Worm (Caenorhabditis elegans) whole organism, L4/young adult: ENCODE data around the gene R02F2.7.

ENCODE experiments used
- W03F9.2 ChIP-seq: fragments of 150-350 bp; optimal IDR thresholded peaks from 2 replicates; lab custom pipeline; 2014; ENCODE audit warnings: missing biosample characterization, missing genetic modification characterization
- dao-5 ChIP-seq: sonication (generic microtip); optimal IDR thresholded peaks from 2 replicates; lab custom pipeline; 2016; ENCODE audit warnings: missing genotype, missing genetic modification characterization, moderate library complexity, missing compliant biosample characterization
- him-1 ChIP-seq: sonication (generic microtip); optimal IDR thresholded peaks from 2 replicates; lab custom pipeline; 2016; ENCODE audit warnings: missing genotype, missing genetic modification reagents, missing genetic modification characterization, missing compliant biosample characterization

DNA sequence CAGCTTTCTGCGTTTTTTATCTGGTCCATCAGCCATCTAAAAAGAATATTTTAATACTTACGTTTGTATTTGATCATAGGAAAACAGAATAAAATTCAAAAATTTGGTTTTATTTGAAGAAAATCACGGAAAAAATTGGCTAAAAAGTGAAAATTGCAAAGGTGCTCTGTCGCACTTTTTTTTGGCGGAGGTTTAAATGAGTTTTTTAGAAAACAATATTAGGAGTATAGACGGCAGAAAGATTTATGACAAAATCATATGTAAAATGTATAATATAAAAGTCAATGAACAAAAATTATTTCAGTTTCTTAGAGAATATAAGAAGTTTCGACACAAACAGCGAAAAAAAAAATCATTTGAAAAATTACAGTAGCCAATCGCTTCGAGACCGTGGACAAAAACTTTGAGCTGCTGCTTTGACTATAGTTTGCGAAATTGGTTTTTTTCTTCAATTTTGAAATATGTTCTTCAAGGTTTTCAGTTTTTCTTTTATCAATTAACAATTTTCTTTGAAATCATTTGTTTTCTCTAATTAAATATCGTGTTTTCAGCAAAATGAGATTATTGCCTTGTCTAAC is at the start of gene R02F2.7, which contains the start of gene R02F2.4:
- TF ChIP-seq him-1 (no peak), W03F9.2 (tag; lab: Kevin White, UChicago) (no peak), dao-5 (tag; lab: Kevin White, UChicago) (no peak)
